Fruit fly (Drosophila melanogaster) whole organism, embryonic: ENCODE data around the gene HipHop.

Source experiments
- CG1233 ChIP-seq: fragments of 200-800 bp; sonication (Bioruptor generic); optimal IDR thresholded peaks from 4 replicates; lab custom pipeline; 2018; ENCODE audit warnings: missing biosample characterization, mild to moderate bottlenecking, missing genetic modification characterization
- CG1529 ChIP-seq: fragments of 200-800 bp; sonication (Bioruptor generic); optimal IDR thresholded peaks from 3 replicates; lab custom pipeline; 2018; ENCODE audit warnings: missing biosample characterization, missing genetic modification characterization
- CG18619 ChIP-seq: fragments of 200-800 bp; sonication (Bioruptor generic); optimal IDR thresholded peaks from 3 replicates; lab custom pipeline; 2017; ENCODE audit warnings: missing biosample characterization, mild to moderate bottlenecking, missing genetic modification characterization
- CG2712 ChIP-seq: fragments of 200-800 bp; optimal IDR thresholded peaks from 3 replicates; lab custom pipeline; 2019; ENCODE audit warnings: missing biosample characterization, mild to moderate bottlenecking, missing genetic modification characterization, moderate library complexity
- CG30431 ChIP-seq: fragments of 200-800 bp; sonication (Bioruptor generic); optimal IDR thresholded peaks from 2 replicates; lab custom pipeline; 2017; ENCODE audit warnings: missing biosample characterization, missing genetic modification characterization
- CG3065 ChIP-seq: fragments of 200-800 bp; sonication (Bioruptor generic); optimal IDR thresholded peaks from 2 replicates; lab custom pipeline; 2016; ENCODE audit warnings: missing biosample characterization, missing genetic modification characterization
- CG32767 ChIP-seq: fragments of 200-800 bp; sonication (Bioruptor generic); IDR thresholded peaks from 2 replicates; pipeline ENCODE4 v1.3.6; 2022; ENCODE audit warnings: missing biosample characterization, missing genetic modification characterization
- CG3281 ChIP-seq: fragments of 200-800 bp; sonication (Bioruptor generic); optimal IDR thresholded peaks from 3 replicates; lab custom pipeline; 2017; ENCODE audit warnings: missing biosample characterization, mild to moderate bottlenecking, missing genetic modification characterization
- CG3407 ChIP-seq: fragments of 200-800 bp; sonication (Bioruptor generic); optimal IDR thresholded peaks from 2 replicates; lab custom pipeline; 2018; ENCODE audit warnings: missing biosample characterization, mild to moderate bottlenecking, missing genetic modification characterization
- CG34376 ChIP-seq: fragments of 200-800 bp; sonication (Bioruptor generic); optimal IDR thresholded peaks from 2 replicates; lab custom pipeline; 2018; ENCODE audit warnings: missing biosample characterization, mild to moderate bottlenecking, missing genetic modification characterization
- CG7745 ChIP-seq: fragments of 200-800 bp; sonication (Bioruptor generic); optimal IDR thresholded peaks from 2 replicates; lab custom pipeline; 2018; ENCODE audit warnings: missing biosample characterization, mild to moderate bottlenecking, missing genetic modification characterization, moderate library complexity
- CG7786 ChIP-seq: fragments of 200-800 bp; sonication (Bioruptor generic); optimal IDR thresholded peaks from 2 replicates; lab custom pipeline; 2016; ENCODE audit warnings: missing biosample characterization, missing genetic modification characterization
- CG9215 ChIP-seq: fragments of 200-800 bp; sonication (Bioruptor generic); IDR thresholded peaks from 2 replicates; pipeline ENCODE4 v1.3.6; 2022; ENCODE audit warnings: missing biosample characterization, missing genetic modification characterization
- CG9609 ChIP-seq: fragments of 200-800 bp; sonication (Bioruptor generic); optimal IDR thresholded peaks from 3 replicates; lab custom pipeline; 2016; ENCODE audit warnings: missing biosample characterization, missing genetic modification characterization
- CG9817 ChIP-seq: fragments of 200-800 bp; sonication (Bioruptor generic); optimal IDR thresholded peaks from 2 replicates; lab custom pipeline; 2018; ENCODE audit warnings: missing biosample characterization, mild to moderate bottlenecking, missing genetic modification characterization, moderate library complexity
- Dad ChIP-seq: fragments of 200-800 bp; sonication (Bioruptor generic); optimal IDR thresholded peaks from 3 replicates; lab custom pipeline; 2016; ENCODE audit warnings: missing biosample characterization, missing genetic modification characterization
- Dfd ChIP-seq, 2 experiments: fragments of >200 bp; optimal IDR thresholded peaks; 2 replicates each; lab custom pipeline; 2017; ENCODE audit warnings: missing biosample characterization in 2 of 2, missing genetic modification characterization in 2 of 2
- Dip3 ChIP-seq: fragments of 200-800 bp; sonication (Bioruptor generic); optimal IDR thresholded peaks from 3 replicates; lab custom pipeline; 2016; ENCODE audit warnings: missing biosample characterization, missing genetic modification characterization
- Doc3 ChIP-seq: fragments of 200-800 bp; sonication (Bioruptor generic); IDR thresholded peaks from 3 replicates; pipeline ENCODE4 v1.3.6; 2022; ENCODE audit warnings: missing biosample characterization, missing genetic modification characterization; ENCODE audit not compliant: partially characterized antibody
- E2f1 ChIP-seq: fragments of 200-800 bp; sonication (Bioruptor generic); IDR thresholded peaks from 2 replicates; pipeline ENCODE4 v1.3.6; 2022; ENCODE audit warnings: missing biosample characterization, missing genetic modification characterization
- Fer2 ChIP-seq: fragments of 200-800 bp; sonication (Bioruptor generic); optimal IDR thresholded peaks from 2 replicates; lab custom pipeline; 2018; ENCODE audit warnings: missing biosample characterization, mild to moderate bottlenecking, missing genetic modification characterization, moderate library complexity
- HLH3B ChIP-seq: fragments of 200-800 bp; sonication (Bioruptor generic); IDR thresholded peaks from 2 replicates; pipeline ENCODE4 v1.3.6; 2022; ENCODE audit warnings: missing biosample characterization, missing genetic modification characterization
- MTF-1 ChIP-seq: fragments of 200-800 bp; sonication (Bioruptor generic); optimal IDR thresholded peaks from 2 replicates; lab custom pipeline; 2018; ENCODE audit warnings: missing biosample characterization, mild to moderate bottlenecking, missing genetic modification characterization, borderline replicate concordance
- NC2β ChIP-seq: fragments of 200-800 bp; sonication (Bioruptor generic); optimal IDR thresholded peaks from 2 replicates; lab custom pipeline; 2016; ENCODE audit warnings: missing biosample characterization, missing genetic modification characterization
- Rx ChIP-seq: fragments of 200-800 bp; sonication (Bioruptor generic); IDR thresholded peaks from 2 replicates; pipeline ENCODE4 v1.3.6; 2022; ENCODE audit warnings: missing biosample characterization, missing genetic modification characterization
- Scr ChIP-seq: fragments of 200-800 bp; sonication (Bioruptor generic); IDR thresholded peaks from 2 replicates; pipeline ENCODE4 v1.3.6; 2022; ENCODE audit warnings: missing biosample characterization, missing genetic modification characterization; ENCODE audit not compliant: partially characterized antibody
- Stat92E ChIP-seq, 3 experiments: fragments of >200 bp in 2 of 3; fragments of 200-800 bp in 1 of 3; sonication (Bioruptor generic) in 1 of 3; optimal IDR thresholded peaks; 2 replicates each; lab custom pipeline; 2017 to 2019; ENCODE audit warnings: missing biosample characterization in 3 of 3, missing genetic modification characterization in 3 of 3, mild to moderate bottlenecking in 1 of 3, moderate library complexity in 1 of 3
- Usf ChIP-seq: fragments of 200-800 bp; sonication (Bioruptor generic); optimal IDR thresholded peaks from 2 replicates; lab custom pipeline; 2017; ENCODE audit warnings: missing genotype, missing biosample characterization, missing genetic modification characterization
- ab ChIP-seq: fragments of 200-800 bp; sonication (Bioruptor generic); optimal IDR thresholded peaks from 2 replicates; lab custom pipeline; 2016; ENCODE audit warnings: missing biosample characterization, missing genetic modification characterization
- al ChIP-seq: fragments of 200-800 bp; sonication (Bioruptor generic); IDR thresholded peaks from 2 replicates; pipeline ENCODE4 v1.3.6; 2022; ENCODE audit warnings: missing biosample characterization, missing genetic modification characterization
- ato ChIP-seq: fragments of 200-800 bp; sonication (Bioruptor generic); IDR thresholded peaks from 2 replicates; pipeline ENCODE4 v1.3.6; 2022; ENCODE audit warnings: missing biosample characterization, missing genetic modification characterization; ENCODE audit not compliant: partially characterized antibody
- cad ChIP-seq: fragments of >200 bp; optimal IDR thresholded peaks from 2 replicates; lab custom pipeline; 2017; ENCODE audit warnings: missing biosample characterization, missing genetic modification characterization
- cas ChIP-seq: fragments of 200-800 bp; sonication (Bioruptor generic); IDR thresholded peaks from 2 replicates; pipeline ENCODE4 v1.3.6; 2022; ENCODE audit warnings: missing biosample characterization, missing genetic modification characterization
- crc ChIP-seq: fragments of 200-800 bp; sonication (Bioruptor generic); optimal IDR thresholded peaks from 2 replicates; lab custom pipeline; 2016; ENCODE audit warnings: missing biosample characterization, missing genetic modification characterization
- disco-r ChIP-seq: fragments of 200-800 bp; sonication (Bioruptor generic); optimal IDR thresholded peaks from 2 replicates; lab custom pipeline; 2016; ENCODE audit warnings: missing biosample characterization, missing genetic modification characterization
- fd96Cb ChIP-seq: fragments of 200-800 bp; sonication (Bioruptor generic); optimal IDR thresholded peaks from 2 replicates; lab custom pipeline; 2018; ENCODE audit warnings: missing biosample characterization, mild to moderate bottlenecking, missing genetic modification characterization, moderate library complexity
- gce ChIP-seq: fragments of 200-800 bp; sonication (Bioruptor generic); IDR thresholded peaks from 3 replicates; pipeline ENCODE4 v1.3.6; 2022; ENCODE audit warnings: missing biosample characterization, missing genetic modification characterization
- gem ChIP-seq: fragments of 200-800 bp; sonication (Bioruptor generic); optimal IDR thresholded peaks from 2 replicates; lab custom pipeline; 2019; ENCODE audit warnings: missing biosample characterization, mild to moderate bottlenecking, missing genetic modification characterization, moderate library complexity
- gfzf ChIP-seq: fragments of 200-800 bp; sonication (Bioruptor generic); optimal IDR thresholded peaks from 2 replicates; lab custom pipeline; 2016; ENCODE audit warnings: missing biosample characterization, mild to moderate bottlenecking, missing genetic modification characterization, moderate library complexity
- hkb ChIP-seq, 2 experiments: fragments of 200-800 bp in 1 of 2; fragments of >200 bp in 1 of 2; sonication (Bioruptor generic) in 1 of 2; IDR thresholded peaks in 1 of 2; optimal IDR thresholded peaks in 1 of 2; 2 replicates each; pipeline versions ENCODE4 v1.3.6 to Lab custom; 2017 to 2022; ENCODE audit warnings: missing biosample characterization in 1 of 2, missing genetic modification characterization in 1 of 2
- lab ChIP-seq: fragments of 200-800 bp; sonication (Bioruptor generic); optimal IDR thresholded peaks from 3 replicates; lab custom pipeline; 2017; ENCODE audit warnings: missing biosample characterization, missing genetic modification characterization, mild to moderate bottlenecking, moderate library complexity, missing genetic modification reagents
- lola ChIP-seq, 3 experiments: fragments of >200 bp in 2 of 3; fragments of 200-800 bp in 1 of 3; sonication (Bioruptor generic) in 1 of 3; optimal IDR thresholded peaks; 2 replicates each; lab custom pipeline; 2017 to 2019; ENCODE audit warnings: missing biosample characterization in 3 of 3, missing genetic modification characterization in 3 of 3, mild to moderate bottlenecking in 1 of 3, moderate library complexity in 1 of 3
- lov ChIP-seq, 2 experiments: fragments of 200-800 bp in 1 of 2; fragments of >200 bp in 1 of 2; sonication (Bioruptor generic) in 1 of 2; IDR thresholded peaks in 1 of 2; optimal IDR thresholded peaks in 1 of 2; 2 replicates in 1 of 2; 3 replicates in 1 of 2; pipeline versions ENCODE4 v1.3.6 to Lab custom; 2017 to 2022; ENCODE audit warnings: missing biosample characterization in 1 of 2, missing genetic modification characterization in 1 of 2
- odd ChIP-seq: fragments of 200-800 bp; sonication (Bioruptor generic); optimal IDR thresholded peaks from 2 replicates; lab custom pipeline; 2017; ENCODE audit warnings: missing biosample characterization, mild to moderate bottlenecking, missing genetic modification characterization
- onecut ChIP-seq: fragments of 200-800 bp; sonication (Bioruptor generic); IDR thresholded peaks from 2 replicates; pipeline ENCODE4 v1.3.6; 2022; ENCODE audit warnings: missing biosample characterization, missing genetic modification characterization
- peb ChIP-seq: fragments of 200-800 bp; sonication (Bioruptor generic); IDR thresholded peaks from 2 replicates; pipeline ENCODE4 v1.3.6; 2022; ENCODE audit warnings: missing biosample characterization, missing genetic modification characterization
- pho ChIP-seq: fragments of 200-800 bp; sonication (Bioruptor generic); optimal IDR thresholded peaks from 2 replicates; lab custom pipeline; 2016; ENCODE audit warnings: missing biosample characterization, missing genetic modification characterization
- sd ChIP-seq: fragments of 200-800 bp; sonication (Bioruptor generic); optimal IDR thresholded peaks from 3 replicates; lab custom pipeline; 2018; ENCODE audit warnings: missing biosample characterization, mild to moderate bottlenecking, missing genetic modification characterization, moderate library complexity
- slou ChIP-seq: fragments of 200-800 bp; sonication (Bioruptor generic); optimal IDR thresholded peaks from 3 replicates; lab custom pipeline; 2016; ENCODE audit warnings: missing biosample characterization, missing genetic modification characterization
- trh ChIP-seq: fragments of 200-800 bp; sonication (Bioruptor generic); optimal IDR thresholded peaks from 2 replicates; lab custom pipeline; 2016; ENCODE audit warnings: missing biosample characterization, missing genetic modification characterization
- twi ChIP-seq: fragments of 200-800 bp; optimal IDR thresholded peaks from 2 replicates; lab custom pipeline; 2019; ENCODE audit warnings: missing biosample characterization, mild to moderate bottlenecking, missing genetic modification characterization, moderate library complexity

The HipHop gene

dm6 chr3L:18828318-18828717, 7.3 kb downstream of the HipHop start (continued):
- TF ChIP-seq slou (GFP tag; lab: Kevin White, UChicago) (no peak), ato (GFP tag; lab: Robert Waterston, UW) (peak; percentile 63), disco-r (GFP tag; lab: Kevin White, UChicago) (no peak), HLH3B (GFP tag; lab: Robert Waterston, UW) (no peak), CG7745 (no peak), crc (GFP tag; lab: Kevin White, UChicago) (no peak), CG9817 (tag; lab: Kevin White, UChicago) (no peak), NC2β (GFP tag; lab: Kevin White, UChicago) (no peak), al (GFP tag; lab: Robert Waterston, UW) (no peak), CG1233 (GFP tag; lab: Kevin White, UChicago) (no peak), cas (GFP tag; lab: Robert Waterston, UW) (no peak), CG1529 (GFP tag; lab: Kevin White, UChicago) (peak; percentile 16), CG32767 (no peak), CG2712 (peak; percentile 24), gce (GFP tag; lab: Robert Waterston, UW) (no peak), CG34376 (GFP tag; lab: Kevin White, UChicago) (no peak), lov (optimal IDR thresholded peaks at IDR 0.05; lab: Kevin White, UChicago) (no peak), lov (GFP tag; IDR thresholded peaks at IDR 0.05; lab: Robert Waterston, UW) (no peak), ab (GFP tag; lab: Kevin White, UChicago) (no peak), CG9609 (no peak), Stat92E (GFP tag; optimal IDR thresholded peaks at IDR 0.05; lab: Kevin White, UChicago) (no peak), Usf (no peak), CG3407 (GFP tag; lab: Kevin White, UChicago) (no peak), Dip3 (GFP tag; lab: Kevin White, UChicago) (no peak), CG30431 (GFP tag; lab: Kevin White, UChicago) (no peak), trh (GFP tag; lab: Kevin White, UChicago) (no peak), Rx (GFP tag; lab: Robert Waterston, UW) (no peak), CG3281 (GFP tag; lab: Kevin White, UChicago) (no peak), CG18619 (GFP tag; lab: Kevin White, UChicago) (no peak), pho (GFP tag; lab: Kevin White, UChicago) (no peak), Dfd (GFP tag; optimal IDR thresholded peaks at IDR 0.05; lab: Kevin White, UChicago) (no peak), Fer2 (tag; lab: Kevin White, UChicago) (no peak), E2f1 (GFP tag; lab: Robert Waterston, UW) (no peak), hkb (optimal IDR thresholded peaks at IDR 0.05; lab: Kevin White, UChicago) (no peak), hkb (GFP tag; IDR thresholded peaks at IDR 0.05; lab: Robert Waterston, UW) (no peak), lab (no peak), lola (GFP tag; optimal IDR thresholded peaks at IDR 0.05; lab: Kevin White, UChicago) (no peak), fd96Cb (tag; lab: Kevin White, UChicago) (no peak), CG9215 (GFP tag; lab: Robert Waterston, UW) (no peak), MTF-1 (GFP tag; lab: Kevin White, UChicago) (no peak), onecut (GFP tag; lab: Robert Waterston, UW) (no peak), twi (tag; lab: Kevin White, UChicago) (no peak), peb (no peak), Doc3 (GFP tag; lab: Robert Waterston, UW) (peak; percentile 58), Dad (GFP tag; lab: Kevin White, UChicago) (no peak), CG3065 (GFP tag; lab: Kevin White, UChicago) (no peak), sd (no peak), gem (tag; lab: Kevin White, UChicago) (no peak), Scr (GFP tag; lab: Robert Waterston, UW) (peak; percentile 66), gfzf (no peak), odd (GFP tag; lab: Kevin White, UChicago) (no peak), CG7786 (GFP tag; lab: Kevin White, UChicago) (no peak), cad (GFP tag; lab: Kevin White, UChicago) (peak; percentile 87)
